Worm (Caenorhabditis elegans): Measurements from ENCODE around the gene irld-60.

Gene irld-60

ce11 chrIII:12755048-12755447, 4.3 kb upstream of the irld-60 start, which contains the start of gene srw-10:
Gene srw-10 (plus strand): TSS chrIII:12755348.
- no peak for TF ChIP-seq ZK546.5 (tag; optimal IDR thresholded peaks at IDR 0.05)
- no peak for TF ChIP-seq mbf-1 (tag; optimal IDR thresholded peaks at IDR 0.05)
- no peak for TF ChIP-seq nhr-129 (tag; optimal IDR thresholded peaks at IDR 0.05)
- no peak for TF ChIP-seq alr-1 (tag; optimal IDR thresholded peaks at IDR 0.05)
- no peak for TF ChIP-seq C34F6.9 (tag; optimal IDR thresholded peaks at IDR 0.05)
- no peak for TF ChIP-seq nhr-77 (tag; optimal IDR thresholded peaks at IDR 0.05)
- no peak for TF ChIP-seq nhr-25 (tag; optimal IDR thresholded peaks at IDR 0.05)
- no peak for TF ChIP-seq nhr-23 (tag; optimal IDR thresholded peaks at IDR 0.05)
- TF ChIP-seq ztf-11 (tag; optimal IDR thresholded peaks at IDR 0.05) = no peak
- no peak for TF ChIP-seq unc-62 (GFP tag; optimal IDR thresholded peaks at IDR 0.05)
- no peak for TF ChIP-seq gmeb-1 (tag; optimal IDR thresholded peaks at IDR 0.05)
- TF ChIP-seq mdl-1 (tag; optimal IDR thresholded peaks at IDR 0.05) = no peak
- TF ChIP-seq ceh-82 (tag; optimal IDR thresholded peaks at IDR 0.05) = no peak
- no peak for TF ChIP-seq lin-39 (tag; optimal IDR thresholded peaks at IDR 0.05)
- TF ChIP-seq sma-9 (GFP tag; optimal IDR thresholded peaks at IDR 0.05) = no peak
- no peak for TF ChIP-seq sma-9 (tag; optimal IDR thresholded peaks at IDR 0.05)

ce11 chrIII:12746369-12746855, 4.3 kb downstream of the irld-60 start, which contains the start of gene Y111B2A.21:
Gene Y111B2A.21 (plus strand): TSS chrIII:12746419.
- TF ChIP-seq nhr-10 (tag; optimal IDR thresholded peaks at IDR 0.05) = no peak
- TF ChIP-seq blmp-1 (tag; optimal IDR thresholded peaks at IDR 0.05; ENCODE audit: insufficient read depth) = no peak
- no peak for TF ChIP-seq elt-1 (tag; optimal IDR thresholded peaks at IDR 0.05)
- TF ChIP-seq skn-1 (tag; optimal IDR thresholded peaks at IDR 0.05) = no peak
- TF ChIP-seq ama-1 (optimal IDR thresholded peaks at IDR 0.05) = no peak
- TF ChIP-seq aly-2 (tag; optimal IDR thresholded peaks at IDR 0.05) = no peak
- 0 out of 2 replicates have a peak, but pooled peaks have one; percentile 25 for TF ChIP-seq ztf-1 (GFP tag; conservative IDR thresholded peaks at IDR 0.05)
- no peak for TF ChIP-seq F13H6.1 (tag; optimal IDR thresholded peaks at IDR 0.05)
- no peak for TF ChIP-seq sma-9 (GFP tag; optimal IDR thresholded peaks at IDR 0.05)
- no peak for TF ChIP-seq sma-9 (tag; optimal IDR thresholded peaks at IDR 0.05)

ce11 chrIII:12743515-12743914, 7.2 kb downstream of the irld-60 start:
- no peak for TF ChIP-seq sma-3 (GFP tag; optimal IDR thresholded peaks at IDR 0.05)
- no peak for TF ChIP-seq nhr-11 (tag; optimal IDR thresholded peaks at IDR 0.05)
- TF ChIP-seq unc-62 (GFP tag; optimal IDR thresholded peaks at IDR 0.05) = no peak
- no peak for TF ChIP-seq Y55F3AM.14 (GFP tag; optimal IDR thresholded peaks at IDR 0.05)
- no peak for TF ChIP-seq crh-2 (tag; optimal IDR thresholded peaks at IDR 0.05)
- TF ChIP-seq C34F6.9 (tag; optimal IDR thresholded peaks at IDR 0.05) = no peak
- TF ChIP-seq F13H6.1 (tag; optimal IDR thresholded peaks at IDR 0.05) = no peak
- no peak for TF ChIP-seq lin-11 (tag; optimal IDR thresholded peaks at IDR 0.05)
- no peak for TF ChIP-seq lin-39 (tag; optimal IDR thresholded peaks at IDR 0.05)

- TF ChIP-seq egl-27 (tag; optimal IDR thresholded peaks at IDR 0.05) = no peak
- TF ChIP-seq alr-1 (tag; optimal IDR thresholded peaks at IDR 0.05) = no peak
- no peak for TF ChIP-seq lin-11 (tag; optimal IDR thresholded peaks at IDR 0.05)
Measured at ce11 chrIII:12740313-12740712, 10.4 kb downstream of the irld-60 start.

- TF ChIP-seq sma-9 (GFP tag; optimal IDR thresholded peaks at IDR 0.05) = no peak
- no peak for TF ChIP-seq sma-9 (tag; optimal IDR thresholded peaks at IDR 0.05)
- no peak for TF ChIP-seq unc-55 (GFP tag; optimal IDR thresholded peaks at IDR 0.05)
- no peak for TF ChIP-seq nhr-21 (tag; optimal IDR thresholded peaks at IDR 0.05)
- TF ChIP-seq gmeb-1 (tag; optimal IDR thresholded peaks at IDR 0.05) = peak; percentile 50
- no peak for TF ChIP-seq crh-2 (tag; optimal IDR thresholded peaks at IDR 0.05)
Measured at ce11 chrIII:12738935-12739334, 11.8 kb downstream of the irld-60 start.

- no peak for TF ChIP-seq ztf-11 (tag; optimal IDR thresholded peaks at IDR 0.05)
- no peak for TF ChIP-seq lin-13 (GFP tag; optimal IDR thresholded peaks at IDR 0.05)
- TF ChIP-seq nhr-25 (tag; optimal IDR thresholded peaks at IDR 0.05) = no peak
- no peak for TF ChIP-seq egl-27 (tag; optimal IDR thresholded peaks at IDR 0.05)
- no peak for TF ChIP-seq unc-55 (GFP tag; optimal IDR thresholded peaks at IDR 0.05)
- no peak for TF ChIP-seq nhr-23 (tag; optimal IDR thresholded peaks at IDR 0.05)
- no peak for TF ChIP-seq unc-62 (GFP tag; optimal IDR thresholded peaks at IDR 0.05)
- TF ChIP-seq crh-2 (tag; optimal IDR thresholded peaks at IDR 0.05) = no peak
- no peak for TF ChIP-seq blmp-1 (tag; optimal IDR thresholded peaks at IDR 0.05; ENCODE audit: insufficient read depth)
- no peak for TF ChIP-seq mbf-1 (tag; optimal IDR thresholded peaks at IDR 0.05)
- TF ChIP-seq R02D3.7 (tag; optimal IDR thresholded peaks at IDR 0.05) = no peak
- TF ChIP-seq ceh-16 (tag; optimal IDR thresholded peaks at IDR 0.05) = no peak
- TF ChIP-seq lin-39 (tag; optimal IDR thresholded peaks at IDR 0.05) = no peak
- TF ChIP-seq skn-1 (tag; optimal IDR thresholded peaks at IDR 0.05) = no peak
- TF ChIP-seq nhr-11 (tag; optimal IDR thresholded peaks at IDR 0.05) = no peak
Measured at ce11 chrIII:12728149-12728548, 22.6 kb downstream of the irld-60 start.

Measured in whole organism, L2 larva.